Worm (Caenorhabditis elegans) whole organism, L4 larva: ENCODE data around the gene W06D11.5.
"Not testable (repeated sequence)": the region's sequence is repeated elsewhere in the genome, so short reads cannot be mapped to it uniquely, and the experiment has no call there.

Source experiments
- D1046.2 ChIP-seq: fragments of 200-800 bp; sonication (Bioruptor generic); IDR thresholded peaks from 2 replicates; pipeline ENCODE4 v1.3.6; 2022; ENCODE audit warnings: missing genetic modification characterization, missing compliant biosample characterization
- R02D3.7 ChIP-seq: fragments of 150-350 bp; sonication (generic microtip); optimal IDR thresholded peaks from 3 replicates; lab custom pipeline; 2014; ENCODE audit warnings: missing biosample characterization, missing genetic modification characterization
- T20F7.1 ChIP-seq: fragments of 200-800 bp; sonication (Bioruptor generic); optimal IDR thresholded peaks from 2 replicates; lab custom pipeline; 2018; ENCODE audit warnings: mild to moderate bottlenecking, missing genetic modification characterization, missing compliant biosample characterization
- Y48G9A.11 ChIP-seq: fragments of 200-800 bp; sonication (Bioruptor generic); IDR thresholded peaks from 2 replicates; pipeline ENCODE4 v1.3.6; 2022; ENCODE audit warnings: missing genetic modification reagents, missing genetic modification characterization, missing compliant biosample characterization
- Y5F2A.4 ChIP-seq: fragments of 200-800 bp; sonication (Bioruptor generic); optimal IDR thresholded peaks from 2 replicates; lab custom pipeline; 2018; ENCODE audit warnings: mild to moderate bottlenecking, missing genetic modification characterization, missing compliant biosample characterization
- Y75B8A.6 ChIP-seq: fragments of 200-800 bp; sonication (Bioruptor generic); IDR thresholded peaks from 2 replicates; pipeline ENCODE4 v1.3.6; 2022; ENCODE audit warnings: missing genetic modification reagents, missing genetic modification characterization, missing compliant biosample characterization
- arid-1 ChIP-seq: fragments of 200-800 bp; sonication (Bioruptor generic); conservative IDR thresholded peaks from 2 replicates; pipeline ENCODE4 v1.3.6; 2022; ENCODE audit warnings: missing genetic modification reagents, missing genetic modification characterization, missing compliant biosample characterization
- attf-4 ChIP-seq: sonication (generic microtip); optimal IDR thresholded peaks from 3 replicates; lab custom pipeline; 2017; ENCODE audit warnings: missing biosample characterization, missing genetic modification characterization
- ceh-28 ChIP-seq: fragments of 150-350 bp; optimal IDR thresholded peaks from 2 replicates; lab custom pipeline; 2014; ENCODE audit warnings: missing biosample characterization, missing genetic modification reagents, missing genetic modification characterization
- ceh-32 ChIP-seq: sonication (generic microtip); optimal IDR thresholded peaks from 2 replicates; lab custom pipeline; 2016; ENCODE audit warnings: mild to moderate bottlenecking, missing genetic modification characterization, missing compliant biosample characterization; ENCODE audit not compliant: poor library complexity
- ceh-44 ChIP-seq: fragments of 200-800 bp; sonication (Bioruptor generic); IDR thresholded peaks from 2 replicates; pipeline ENCODE4 v1.3.6; 2022; ENCODE audit warnings: missing genetic modification reagents, missing genetic modification characterization, missing compliant biosample characterization
- ceh-62 ChIP-seq: sonication (generic microtip); optimal IDR thresholded peaks from 2 replicates; lab custom pipeline; 2017; ENCODE audit warnings: missing biosample characterization, missing genetic modification characterization
- gei-8 ChIP-seq: fragments of 200-800 bp; sonication (Bioruptor generic); optimal IDR thresholded peaks from 2 replicates; lab custom pipeline; 2018; ENCODE audit warnings: mild to moderate bottlenecking, missing genetic modification characterization, missing compliant biosample characterization
- hmg-1.1 ChIP-seq: fragments of 200-800 bp; sonication (Bioruptor generic); IDR thresholded peaks from 2 replicates; pipeline ENCODE4 v1.3.6; 2022; ENCODE audit warnings: missing genetic modification reagents, missing genetic modification characterization, missing compliant biosample characterization
- lin-29 ChIP-seq: fragments of 200-800 bp; sonication (Bioruptor generic); IDR thresholded peaks from 2 replicates; pipeline ENCODE4 v1.3.6; 2022; ENCODE audit warnings: missing genetic modification reagents, missing genetic modification characterization, missing compliant biosample characterization
- madf-9 ChIP-seq: fragments of 200-800 bp; sonication (Bioruptor generic); conservative IDR thresholded peaks from 2 replicates; pipeline ENCODE4 v1.3.6; 2022; ENCODE audit warnings: missing genetic modification reagents, missing genetic modification characterization, missing compliant biosample characterization
- mes-2 ChIP-seq: sonication (generic microtip); optimal IDR thresholded peaks from 2 replicates; lab custom pipeline; 2016; ENCODE audit warnings: missing genotype, mild to moderate bottlenecking, missing genetic modification characterization, missing compliant biosample characterization; ENCODE audit not compliant: poor library complexity, severe bottlenecking
- mxl-2 ChIP-seq: fragments of 200-800 bp; sonication (Bioruptor generic); conservative IDR thresholded peaks from 2 replicates; pipeline ENCODE4 v1.3.6; 2022; ENCODE audit warnings: missing genetic modification reagents, missing genetic modification characterization, missing compliant biosample characterization
- nhr-102 ChIP-seq: sonication (generic microtip); optimal IDR thresholded peaks from 2 replicates; lab custom pipeline; 2016; ENCODE audit warnings: mild to moderate bottlenecking, missing genetic modification characterization, moderate library complexity, missing compliant biosample characterization
- nhr-25 ChIP-seq: sonication (generic microtip); optimal IDR thresholded peaks from 2 replicates; lab custom pipeline; 2017; ENCODE audit warnings: missing genetic modification characterization, mild to moderate bottlenecking, missing compliant biosample characterization, antibody characterized with exemption, moderate library complexity, borderline replicate concordance; ENCODE audit not compliant: insufficient read depth
- nhr-41 ChIP-seq: fragments of 200-800 bp; sonication (Bioruptor generic); IDR thresholded peaks from 2 replicates; pipeline ENCODE4 v1.3.6; 2022; ENCODE audit warnings: missing genetic modification reagents, missing genetic modification characterization, missing compliant biosample characterization
- nhr-48 ChIP-seq: sonication (generic microtip); optimal IDR thresholded peaks from 2 replicates; lab custom pipeline; 2016; ENCODE audit warnings: mild to moderate bottlenecking, missing genetic modification characterization, missing compliant biosample characterization
- nhr-76 ChIP-seq: fragments of 150-350 bp; optimal IDR thresholded peaks from 2 replicates; lab custom pipeline; 2014; ENCODE audit warnings: missing biosample characterization, missing genetic modification characterization
- pqm-1 ChIP-seq: sonication (generic microtip); optimal IDR thresholded peaks from 2 replicates; lab custom pipeline; 2017; ENCODE audit warnings: missing biosample characterization, missing genetic modification characterization
- sdz-12 ChIP-seq: fragments of 200-800 bp; sonication (Bioruptor generic); optimal IDR thresholded peaks from 2 replicates; lab custom pipeline; 2018; ENCODE audit warnings: mild to moderate bottlenecking, missing genetic modification characterization, missing compliant biosample characterization
- snpc-1.2 ChIP-seq: fragments of 200-800 bp; sonication (Bioruptor generic); IDR thresholded peaks from 2 replicates; pipeline ENCODE4 v1.3.6; 2022; ENCODE audit warnings: missing genetic modification reagents, missing genetic modification characterization, missing compliant biosample characterization
- snpc-4 ChIP-seq: fragments of 150-350 bp; optimal IDR thresholded peaks from 2 replicates; lab custom pipeline; 2014; ENCODE audit warnings: missing biosample characterization, missing genetic modification characterization
- tra-1 ChIP-seq: fragments of 200-800 bp; sonication (Bioruptor generic); IDR thresholded peaks from 2 replicates; pipeline ENCODE4 v1.3.6; 2022; ENCODE audit warnings: missing genetic modification reagents, missing genetic modification characterization, missing compliant biosample characterization
- unc-39 ChIP-seq: sonication (generic microtip); optimal IDR thresholded peaks from 2 replicates; lab custom pipeline; 2017; ENCODE audit warnings: missing biosample characterization, missing genetic modification characterization
- unc-62 ChIP-seq, 3 experiments: fragments of 150-350 bp in 1 of 3; sonication (generic microtip); optimal IDR thresholded peaks in 2 of 3; peaks in 1 of 3; 1 replicate in 1 of 3; 2 replicates in 2 of 3; lab custom pipeline; 2014 to 2017; ENCODE audit warnings: missing biosample characterization in 3 of 3, missing genetic modification characterization in 3 of 3, missing genetic modification reagents in 3 of 3, missing genotype in 1 of 3
- vab-7 ChIP-seq: fragments of 200-800 bp; sonication (Bioruptor generic); IDR thresholded peaks from 2 replicates; pipeline ENCODE4 v1.3.6; 2022; ENCODE audit warnings: missing genetic modification reagents, missing genetic modification characterization, missing compliant biosample characterization
- zip-2 ChIP-seq: fragments of 150-350 bp; optimal IDR thresholded peaks from 2 replicates; lab custom pipeline; 2014; ENCODE audit warnings: missing biosample characterization, missing genetic modification characterization

Gene W06D11.5

DNA sequence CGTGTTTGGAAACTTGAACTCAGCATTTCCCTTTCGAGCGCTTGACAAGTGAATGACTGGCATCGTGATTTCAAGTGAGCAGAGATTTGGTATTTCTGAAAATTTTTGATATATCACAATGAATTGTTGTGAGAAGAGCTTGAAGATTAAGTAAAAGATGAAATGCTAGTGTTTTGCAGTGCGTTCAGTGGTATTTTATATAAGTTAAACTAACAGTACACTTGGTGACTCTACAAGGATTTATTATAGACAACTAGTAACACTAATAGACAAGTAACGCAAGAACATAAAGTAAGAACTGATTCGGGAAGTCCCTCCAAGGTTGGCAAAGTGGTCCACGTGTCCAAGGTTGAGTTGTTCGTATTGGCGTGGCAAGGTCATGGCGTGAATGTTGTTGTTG is 2.8 kb downstream of the W06D11.5 start, which contains the start of gene dot-1.3:
TSS of gene dot-1.3 (minus strand) at position 101 of the 400 bp plus-strand sequence.
- TF ChIP-seq nhr-76 (tag; lab: Kevin White, UChicago); Y75B8A.6 (GFP tag; lab: Robert Waterston, UW); Y48G9A.11 (GFP tag; lab: Robert Waterston, UW): not testable (repeated sequence)

DNA sequence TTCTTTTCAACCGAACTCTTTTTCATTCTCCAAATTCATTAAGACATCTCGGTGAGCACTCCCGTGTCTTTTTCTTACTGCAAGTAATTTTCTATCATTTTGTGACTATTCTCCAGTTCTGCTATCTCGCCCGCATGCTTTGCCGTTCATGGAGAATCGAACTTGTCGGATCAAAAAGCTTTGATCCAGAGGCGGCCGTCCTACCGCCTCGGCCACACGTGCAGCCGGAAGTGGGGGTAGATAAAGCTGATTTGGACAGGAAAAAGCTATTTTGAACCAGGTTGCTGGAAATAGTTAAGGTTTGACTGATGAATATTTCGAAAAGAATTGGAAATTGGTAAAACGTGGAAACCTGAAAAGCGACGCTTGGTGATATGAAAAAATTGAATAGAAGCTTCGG is 4.3 kb downstream of the W06D11.5 start:
- TF ChIP-seq ceh-44 (GFP tag; lab: Robert Waterston, UW) (peak; percentile 47; the same call in 1 of the 2 replicates), nhr-102 (no peak), gei-8 (GFP tag; lab: Kevin White, UChicago) (no peak), arid-1 (GFP tag; lab: Robert Waterston, UW) (0 out of 2 replicates have a peak, but pooled peaks have one; percentile 13), Y5F2A.4 (no peak), unc-39 (tag; lab: Kevin White, UChicago) (no peak), snpc-4 (no peak), D1046.2 (GFP tag; lab: Robert Waterston, UW) (0 out of 2 replicates have a peak, but pooled peaks have one; percentile 31), attf-4 (tag; lab: Kevin White, UChicago) (no peak)

DNA sequence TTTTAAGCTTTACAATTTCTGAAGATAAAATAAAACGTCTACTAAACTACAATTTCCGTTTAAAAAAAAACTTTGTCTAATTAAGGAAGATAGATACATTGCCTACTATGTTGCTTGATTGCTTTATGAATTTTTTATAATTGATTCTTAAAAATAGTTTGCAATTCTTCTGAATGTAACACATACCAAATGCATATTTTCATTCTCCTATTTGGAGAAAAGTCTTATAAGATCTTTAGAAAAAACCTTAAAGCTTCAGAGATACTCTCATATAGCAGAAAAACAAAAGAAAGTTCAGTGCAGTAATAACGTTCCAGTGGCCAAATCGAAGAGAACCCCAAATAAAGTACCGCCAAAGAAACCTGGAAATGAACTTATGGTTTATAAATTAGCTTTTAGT is 6.6 kb downstream of the W06D11.5 start, which contains the start of gene phf-32:
TSS of gene phf-32 (plus strand) at position 301 of the 400 bp plus-strand sequence.
- TF ChIP-seq hmg-1.1 (GFP tag; lab: Robert Waterston, UW): no peak
- TF ChIP-seq Y5F2A.4: no peak
- no peak for TF ChIP-seq nhr-25
- TF ChIP-seq vab-7 (GFP tag; lab: Robert Waterston, UW): no peak
- TF ChIP-seq ceh-62: no peak
- TF ChIP-seq lin-29 (GFP tag; lab: Robert Waterston, UW): no peak
- no peak for TF ChIP-seq pqm-1 (tag; lab: Kevin White, UChicago)
- TF ChIP-seq ceh-32 (tag; lab: Kevin White, UChicago): no peak
- TF ChIP-seq zip-2 (tag; lab: Kevin White, UChicago): no peak
- no peak for TF ChIP-seq unc-39 (tag; lab: Kevin White, UChicago)

DNA sequence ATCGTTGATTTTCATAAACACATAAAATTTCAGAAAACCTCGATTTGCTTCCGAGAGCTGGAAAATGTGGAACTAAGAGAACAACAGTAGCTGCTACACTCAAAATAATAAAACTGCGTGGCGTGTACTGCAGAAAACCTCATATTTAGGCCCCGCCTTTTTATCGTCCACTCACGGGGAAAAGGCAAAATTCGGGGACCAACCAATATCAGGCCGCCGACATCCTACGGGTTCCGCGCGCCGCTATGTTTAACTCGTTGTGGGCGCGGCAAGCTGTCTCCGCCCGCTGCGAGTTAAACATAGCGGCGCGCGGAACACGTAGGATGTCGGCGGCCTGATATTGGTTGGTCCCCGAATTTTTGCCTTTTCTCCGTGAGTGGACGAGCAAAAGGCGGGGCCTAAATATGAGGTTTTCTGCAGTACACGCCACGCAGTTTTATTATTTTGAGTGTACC is 8.1 kb downstream of the W06D11.5 start, which contains the start of gene F17A2.16:
TSS of gene F17A2.16 (plus strand) at position 405 of the 455 bp plus-strand sequence.
- TF ChIP-seq snpc-1.2 (GFP tag; lab: Robert Waterston, UW) (peak; percentile 82), unc-62 (GFP tag; optimal IDR thresholded peaks at IDR 0.05 in 1 of 2; lab: Kevin White, UChicago) (peak in 1 of 2 experiments; percentile 54)
- TF ChIP-seq unc-62 (tag; optimal IDR thresholded peaks at IDR 0.05; lab: Kevin White, UChicago): not testable (repeated sequence)

DNA sequence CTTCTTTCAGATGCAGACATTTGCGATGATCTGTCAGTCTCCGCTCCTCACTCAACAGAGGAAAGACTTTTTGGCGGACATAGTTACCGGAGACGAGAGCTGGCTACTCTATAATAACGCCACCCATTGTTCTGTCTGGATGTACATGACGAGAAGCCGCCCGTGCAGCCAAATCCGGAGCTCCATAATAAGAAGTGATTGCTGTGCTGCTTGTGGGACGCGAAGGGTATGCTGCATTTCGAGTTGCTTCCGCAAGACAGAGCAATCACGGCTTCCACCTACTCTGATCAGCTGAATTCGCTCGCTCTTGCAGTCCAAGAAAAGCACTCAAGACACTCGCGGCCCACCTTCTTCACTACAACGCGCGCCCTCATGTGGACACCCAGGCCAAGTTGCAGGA is 13.8 kb downstream of the W06D11.5 start:
- TF ChIP-seq madf-9 (0 out of 2 replicates have a peak, but pooled peaks have one; percentile 5), T20F7.1 (GFP tag; lab: Kevin White, UChicago) (no peak), mxl-2 (GFP tag; lab: Robert Waterston, UW) (peak; percentile 59; the same call in 1 of the 2 replicates)

DNA sequence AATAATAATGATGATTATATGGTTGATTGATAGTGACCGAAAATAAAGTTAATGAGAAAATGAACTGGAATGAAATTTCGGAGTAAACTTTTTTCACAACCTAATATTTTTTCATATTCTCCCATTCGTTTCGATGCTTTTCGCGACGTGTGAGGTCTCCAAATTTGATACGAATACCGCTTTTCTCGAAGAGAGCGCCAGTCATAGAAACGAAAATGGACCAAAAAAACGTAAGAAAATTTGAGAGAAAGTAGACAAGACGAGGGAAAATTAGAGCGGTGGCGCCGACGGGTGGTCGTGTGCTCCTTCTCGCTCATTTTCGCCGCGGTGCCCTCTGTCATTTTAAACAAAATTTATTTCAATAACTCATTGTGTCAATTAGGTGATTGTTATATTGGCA is 14.5 kb downstream of the W06D11.5 start:
- TF ChIP-seq tra-1: peak; percentile 81; the same call in 1 of the 2 replicates
- no peak for TF ChIP-seq ceh-28 (tag; lab: Kevin White, UChicago)
- no peak for TF ChIP-seq R02D3.7 (tag; lab: Kevin White, UChicago)
- no peak for TF ChIP-seq sdz-12 (GFP tag; lab: Kevin White, UChicago)
- TF ChIP-seq arid-1 (GFP tag; lab: Robert Waterston, UW): no peak
- TF ChIP-seq mes-2 (tag; lab: Kevin White, UChicago): no peak
- peak in 1 of 2 experiments; percentile 79 for TF ChIP-seq unc-62 (GFP tag; optimal IDR thresholded peaks at IDR 0.05 in 1 of 2; lab: Kevin White, UChicago)
- TF ChIP-seq unc-62 (tag; optimal IDR thresholded peaks at IDR 0.05; lab: Kevin White, UChicago): no peak
- no peak for TF ChIP-seq nhr-48 (tag; lab: Kevin White, UChicago)
- no peak for TF ChIP-seq nhr-41 (GFP tag; lab: Robert Waterston, UW)
